Worm (Caenorhabditis elegans) whole organism, L3 larva: ENCODE data around the gene C49C3.21.

Source experiments
- R02D3.7 ChIP-seq: fragments of 150-350 bp; optimal IDR thresholded peaks from 2 replicates; lab custom pipeline; 2014; ENCODE audit warnings: missing biosample characterization, missing genetic modification characterization
- ZK546.5 ChIP-seq: sonication (generic microtip); optimal IDR thresholded peaks from 2 replicates; lab custom pipeline; 2017; ENCODE audit warnings: missing biosample characterization, missing genetic modification characterization
- aly-2 ChIP-seq: fragments of 150-350 bp; optimal IDR thresholded peaks from 2 replicates; lab custom pipeline; 2014; ENCODE audit warnings: missing biosample characterization, missing genetic modification characterization
- ama-1 ChIP-seq: fragments of 150-350 bp; optimal IDR thresholded peaks from 2 replicates; lab custom pipeline; 2018
- ceh-82 ChIP-seq: fragments of 150-350 bp; optimal IDR thresholded peaks from 2 replicates; lab custom pipeline; 2014; ENCODE audit warnings: missing biosample characterization, missing genetic modification characterization
- ceh-9 ChIP-seq: sonication (generic microtip); optimal IDR thresholded peaks from 2 replicates; lab custom pipeline; 2018; ENCODE audit warnings: missing biosample characterization, missing genetic modification characterization
- daf-12 ChIP-seq: fragments of 150-350 bp; optimal IDR thresholded peaks from 2 replicates; lab custom pipeline; 2014; ENCODE audit warnings: missing biosample characterization, missing genetic modification reagents, missing genetic modification characterization
- egl-27 ChIP-seq: sonication (generic microtip); optimal IDR thresholded peaks from 4 replicates; lab custom pipeline; 2017; ENCODE audit warnings: missing biosample characterization, missing genetic modification reagents, missing genetic modification characterization
- egl-5 ChIP-seq: fragments of 150-350 bp; optimal IDR thresholded peaks from 2 replicates; lab custom pipeline; 2017; ENCODE audit warnings: missing biosample characterization, missing genetic modification reagents, missing genetic modification characterization, inconsistent platforms
- elt-1 ChIP-seq: fragments of 150-350 bp; optimal IDR thresholded peaks from 2 replicates; lab custom pipeline; 2014; ENCODE audit warnings: missing biosample characterization, missing genetic modification characterization
- eor-1 ChIP-seq, 2 experiments: fragments of 150-350 bp; optimal IDR thresholded peaks; 2 replicates each; lab custom pipeline; 2014 to 2018; ENCODE audit warnings: missing biosample characterization in 2 of 2, missing genetic modification characterization in 2 of 2
- fkh-10 ChIP-seq: sonication (generic microtip); optimal IDR thresholded peaks from 2 replicates; lab custom pipeline; 2017; ENCODE audit warnings: missing biosample characterization, missing genetic modification reagents, missing genetic modification characterization
- fkh-2 ChIP-seq: fragments of 150-350 bp; optimal IDR thresholded peaks from 2 replicates; lab custom pipeline; 2014; ENCODE audit warnings: missing biosample characterization, missing genetic modification reagents, missing genetic modification characterization
- hmg-11 ChIP-seq: sonication (generic microtip); optimal IDR thresholded peaks from 2 replicates; lab custom pipeline; 2016; ENCODE audit warnings: missing genetic modification characterization, missing compliant biosample characterization
- jun-1 ChIP-seq: fragments of 150-350 bp; optimal IDR thresholded peaks from 2 replicates; lab custom pipeline; 2014; ENCODE audit warnings: missing biosample characterization, missing genetic modification reagents, missing genetic modification characterization
- lin-15B ChIP-seq: fragments of 150-350 bp; optimal IDR thresholded peaks from 2 replicates; lab custom pipeline; 2014; ENCODE audit warnings: missing biosample characterization, missing genetic modification characterization
- lin-39 ChIP-seq: fragments of 150-350 bp; optimal IDR thresholded peaks from 2 replicates; lab custom pipeline; 2018; ENCODE audit warnings: missing biosample characterization, missing genetic modification reagents, missing genetic modification characterization
- lsy-12 ChIP-seq: sonication (generic microtip); optimal IDR thresholded peaks from 2 replicates; lab custom pipeline; 2016; ENCODE audit warnings: mild to moderate bottlenecking, missing genetic modification characterization, missing compliant biosample characterization
- mdl-1 ChIP-seq: fragments of 150-350 bp; optimal IDR thresholded peaks from 2 replicates; lab custom pipeline; 2014; ENCODE audit warnings: missing biosample characterization, missing genetic modification characterization
- mml-1 ChIP-seq: fragments of 150-350 bp; sonication (generic microtip); optimal IDR thresholded peaks from 3 replicates; lab custom pipeline; 2014; ENCODE audit warnings: missing biosample characterization, missing genetic modification characterization
- nfya-1 ChIP-seq: sonication (generic microtip); optimal IDR thresholded peaks from 2 replicates; lab custom pipeline; 2017; ENCODE audit warnings: missing genetic modification characterization, mild to moderate bottlenecking, missing compliant biosample characterization, antibody characterized with exemption, moderate library complexity; ENCODE audit not compliant: insufficient read depth
- nhr-11 ChIP-seq: fragments of 150-350 bp; optimal IDR thresholded peaks from 2 replicates; lab custom pipeline; 2014; ENCODE audit warnings: missing biosample characterization, missing genetic modification characterization
- nhr-23 ChIP-seq: fragments of 150-350 bp; optimal IDR thresholded peaks from 2 replicates; lab custom pipeline; 2014; ENCODE audit warnings: missing biosample characterization, missing genetic modification reagents, missing genetic modification characterization
- nhr-237 ChIP-seq: fragments of 150-350 bp; optimal IDR thresholded peaks from 2 replicates; lab custom pipeline; 2014; ENCODE audit warnings: missing biosample characterization, missing genetic modification characterization
- nhr-25 ChIP-seq: sonication (generic microtip); optimal IDR thresholded peaks from 2 replicates; lab custom pipeline; 2017; ENCODE audit warnings: missing biosample characterization, missing genetic modification characterization
- nhr-28 ChIP-seq: fragments of 150-350 bp; optimal IDR thresholded peaks from 2 replicates; lab custom pipeline; 2014; ENCODE audit warnings: missing biosample characterization, missing genetic modification characterization
- nhr-43 ChIP-seq: sonication (generic microtip); optimal IDR thresholded peaks from 2 replicates; lab custom pipeline; 2016; ENCODE audit warnings: mild to moderate bottlenecking, missing genetic modification characterization, missing compliant biosample characterization; ENCODE audit not compliant: poor library complexity, severe bottlenecking
- nhr-67 ChIP-seq: fragments of 150-350 bp; optimal IDR thresholded peaks from 2 replicates; lab custom pipeline; 2014; ENCODE audit warnings: missing biosample characterization, missing genetic modification characterization
- nhr-76 ChIP-seq: fragments of 150-350 bp; sonication (generic microtip); optimal IDR thresholded peaks from 5 replicates; lab custom pipeline; 2014; ENCODE audit warnings: missing biosample characterization, missing genetic modification characterization
- nhr-77 ChIP-seq: fragments of 150-350 bp; optimal IDR thresholded peaks from 2 replicates; lab custom pipeline; 2014; ENCODE audit warnings: missing biosample characterization, missing genetic modification characterization
- pha-4 ChIP-seq: fragments of 150-350 bp; optimal IDR thresholded peaks from 2 replicates; lab custom pipeline; 2014; ENCODE audit warnings: missing biosample characterization, missing genetic modification reagents, missing genetic modification characterization
- snpc-4 ChIP-seq: fragments of 150-350 bp; optimal IDR thresholded peaks from 2 replicates; lab custom pipeline; 2014; ENCODE audit warnings: missing biosample characterization, missing genetic modification characterization
- tbx-2 ChIP-seq: sonication (generic microtip); optimal IDR thresholded peaks from 2 replicates; lab custom pipeline; 2016; ENCODE audit warnings: mild to moderate bottlenecking, missing genetic modification characterization, missing compliant biosample characterization
- unc-39 ChIP-seq: sonication (generic microtip); optimal IDR thresholded peaks from 4 replicates; lab custom pipeline; 2017; ENCODE audit warnings: missing biosample characterization, missing genetic modification characterization
- unc-62 ChIP-seq: fragments of 150-350 bp; sonication (generic microtip); optimal IDR thresholded peaks from 4 replicates; lab custom pipeline; 2014; ENCODE audit warnings: missing biosample characterization, missing genetic modification reagents, missing genetic modification characterization
- zag-1 ChIP-seq: fragments of 150-350 bp; optimal IDR thresholded peaks from 2 replicates; lab custom pipeline; 2014; ENCODE audit warnings: missing biosample characterization, missing genetic modification characterization
- ztf-11 ChIP-seq: fragments of 150-350 bp; optimal IDR thresholded peaks from 2 replicates; lab custom pipeline; 2014; ENCODE audit warnings: missing biosample characterization, missing genetic modification characterization
- ztf-4 ChIP-seq: fragments of 150-350 bp; optimal IDR thresholded peaks from 2 replicates; lab custom pipeline; 2014; ENCODE audit warnings: missing biosample characterization, missing genetic modification characterization

The C49C3.21 gene

DNA sequence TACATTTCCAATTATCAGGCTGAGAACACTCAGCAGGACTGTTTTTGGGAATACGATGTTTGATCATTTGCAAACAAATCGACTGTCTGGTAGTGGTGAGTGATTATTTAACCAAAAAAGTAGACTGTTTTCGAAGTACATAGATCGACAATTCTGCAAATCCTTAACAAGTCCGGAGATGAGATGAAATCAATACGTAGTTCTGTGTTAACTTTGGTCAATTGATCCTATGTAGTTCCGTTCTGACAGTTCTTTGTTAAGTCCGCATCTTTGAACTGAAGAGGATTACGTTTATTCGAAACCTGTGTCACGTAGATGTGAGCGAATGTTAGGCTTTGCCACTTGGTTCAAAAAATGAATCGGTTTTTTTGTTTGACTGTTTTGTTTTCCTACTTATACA, 8.8 kb downstream of the C49C3.21 start, which contains the start of gene clec-199:
TSS of gene clec-199 (plus strand) at position 301 of the 400 bp plus-strand sequence.
- TF ChIP-seq eor-1 (tag; optimal IDR thresholded peaks at IDR 0.05; lab: Kevin White, UChicago) (no peak), egl-5 (no peak), lsy-12 (tag; lab: Kevin White, UChicago) (no peak), R02D3.7 (tag; lab: Kevin White, UChicago) (no peak), ztf-4 (tag; lab: Kevin White, UChicago) (no peak), zag-1 (no peak), ZK546.5 (tag; lab: Kevin White, UChicago) (no peak), ztf-11 (tag; lab: Kevin White, UChicago) (no peak), egl-27 (tag; lab: Kevin White, UChicago) (no peak), hmg-11 (tag; lab: Kevin White, UChicago) (no peak), lin-39 (tag; lab: Kevin White, UChicago) (no peak), unc-39 (tag; lab: Kevin White, UChicago) (no peak), nhr-76 (tag; lab: Kevin White, UChicago) (no peak), nhr-237 (no peak), ceh-9 (no peak)

ce11 chrIV:17361143-17361542, 18.4 kb downstream of the C49C3.21 start, which contains the start of gene clec-202:
Gene clec-202 (plus strand): TSS chrIV:17361443.
- TF ChIP-seq ztf-11 (tag; lab: Kevin White, UChicago) (no peak), lin-15B (no peak), ztf-4 (tag; lab: Kevin White, UChicago) (no peak), nfya-1 (tag; lab: Kevin White, UChicago) (no peak), jun-1 (tag; lab: Kevin White, UChicago) (no peak), fkh-10 (no peak), ZK546.5 (tag; lab: Kevin White, UChicago) (no peak), daf-12 (tag; lab: Kevin White, UChicago) (no peak), nhr-25 (no peak), elt-1 (tag; lab: Kevin White, UChicago) (no peak), lsy-12 (tag; lab: Kevin White, UChicago) (no peak), aly-2 (tag; lab: Kevin White, UChicago) (no peak), nhr-237 (no peak), ama-1 (lab: Kevin White, UChicago) (no peak), hmg-11 (tag; lab: Kevin White, UChicago) (no peak), nhr-28 (tag; lab: Kevin White, UChicago) (no peak), tbx-2 (tag; lab: Kevin White, UChicago) (no peak)
- TF ChIP-seq, all 47 proteins: peak for 0

ce11 chrIV:17367294-17367693, 24.5 kb downstream of the C49C3.21 start, which contains the start of gene zipt-17:
Gene zipt-17 (minus strand): TSS chrIV:17367394.
- TF ChIP-seq ztf-11 (tag; lab: Kevin White, UChicago) = no peak
- TF ChIP-seq fkh-10 = no peak
- no peak for TF ChIP-seq lsy-12 (tag; lab: Kevin White, UChicago)
- no peak for TF ChIP-seq nhr-76 (tag; lab: Kevin White, UChicago)
- no peak for TF ChIP-seq pha-4 (tag; lab: Kevin White, UChicago)
- no peak for TF ChIP-seq nhr-11 (tag; lab: Kevin White, UChicago)
- TF ChIP-seq nfya-1 (tag; lab: Kevin White, UChicago) = no peak
- TF ChIP-seq daf-12 (tag; lab: Kevin White, UChicago) = no peak
- TF ChIP-seq eor-1 (tag; optimal IDR thresholded peaks at IDR 0.05; lab: Kevin White, UChicago) = no peak
- no peak for TF ChIP-seq unc-39 (tag; lab: Kevin White, UChicago)
- no peak for TF ChIP-seq nhr-237
- no peak for TF ChIP-seq mdl-1 (tag; lab: Kevin White, UChicago)
- TF ChIP-seq fkh-2 = no peak
- TF ChIP-seq unc-62 (GFP tag; lab: Kevin White, UChicago) = no peak
- TF ChIP-seq ceh-82 (tag; lab: Kevin White, UChicago) = no peak
- TF ChIP-seq nhr-77 = no peak
- no peak for TF ChIP-seq nhr-67 (tag; lab: Kevin White, UChicago)
- no peak for TF ChIP-seq snpc-4 (tag; lab: Kevin White, UChicago)

DNA sequence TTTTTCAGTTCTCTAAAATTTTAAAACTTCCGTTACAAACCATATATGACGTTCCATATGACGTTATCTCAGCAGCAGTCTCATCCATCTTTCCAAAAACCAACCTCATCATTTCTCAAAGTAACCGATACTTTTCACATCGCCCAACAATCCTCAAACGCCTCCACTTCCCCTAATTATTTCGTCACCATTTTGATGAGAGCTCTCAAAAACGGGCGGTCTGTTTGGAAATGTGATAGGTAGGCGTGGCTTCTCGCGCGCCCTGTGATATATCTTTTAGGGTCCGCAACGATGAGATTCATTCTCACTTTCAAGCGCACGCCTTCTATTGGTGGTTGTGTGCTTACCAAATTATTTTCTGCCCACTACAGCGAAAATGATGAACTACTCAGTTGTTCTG, 25.5 kb downstream of the C49C3.21 start, which contains the start of gene trh-1:
TSS of gene trh-1 (plus strand) at position 301 of the 400 bp plus-strand sequence.
- no peak for TF ChIP-seq ama-1 (lab: Kevin White, UChicago)
- no peak for TF ChIP-seq snpc-4 (tag; lab: Kevin White, UChicago)
- TF ChIP-seq mdl-1 (tag; lab: Kevin White, UChicago) = no peak
- TF ChIP-seq nhr-43 (tag; lab: Kevin White, UChicago) = no peak
- TF ChIP-seq tbx-2 (tag; lab: Kevin White, UChicago) = no peak
- TF ChIP-seq nhr-23 (tag; lab: Kevin White, UChicago) = no peak
- no peak for TF ChIP-seq ztf-11 (tag; lab: Kevin White, UChicago)
- TF ChIP-seq ZK546.5 (tag; lab: Kevin White, UChicago) = no peak
- TF ChIP-seq R02D3.7 (tag; lab: Kevin White, UChicago) = no peak
- no peak for TF ChIP-seq nhr-76 (tag; lab: Kevin White, UChicago)
- no peak for TF ChIP-seq egl-27 (tag; lab: Kevin White, UChicago)
- no peak for TF ChIP-seq mml-1 (tag; lab: Kevin White, UChicago)
- no peak for TF ChIP-seq elt-1 (tag; lab: Kevin White, UChicago)
- TF ChIP-seq lin-15B = no peak
- TF ChIP-seq zag-1 = no peak
